Fruit fly (Drosophila melanogaster) whole organism, adult: ENCODE data around the gene CG12535.

Source experiments
- CG14711 ChIP-seq: fragments of 200-800 bp; sonication (Bioruptor generic); optimal IDR thresholded peaks from 2 replicates; lab custom pipeline; 2018; ENCODE audit warnings: missing biosample characterization, mild to moderate bottlenecking, missing genetic modification characterization, moderate library complexity
- CG5204 ChIP-seq: fragments of 200-800 bp; sonication (Bioruptor generic); optimal IDR thresholded peaks from 2 replicates; lab custom pipeline; 2016; ENCODE audit warnings: missing biosample characterization, missing genetic modification characterization
- CG7045 ChIP-seq: fragments of 200-800 bp; sonication (Bioruptor generic); optimal IDR thresholded peaks from 2 replicates; lab custom pipeline; 2017; ENCODE audit warnings: missing biosample characterization, mild to moderate bottlenecking, missing genetic modification characterization
- Crg-1 ChIP-seq: fragments of 200-800 bp; sonication (Bioruptor generic); optimal IDR thresholded peaks from 2 replicates; lab custom pipeline; 2016; ENCODE audit warnings: missing biosample characterization, missing genetic modification characterization
- Mnt ChIP-seq: fragments of 200-800 bp; sonication (Bioruptor generic); optimal IDR thresholded peaks from 2 replicates; lab custom pipeline; 2016; ENCODE audit warnings: missing biosample characterization, mild to moderate bottlenecking, missing genetic modification characterization
- cic ChIP-seq: fragments of 200-800 bp; sonication (Bioruptor generic); optimal IDR thresholded peaks from 2 replicates; lab custom pipeline; 2017; ENCODE audit warnings: missing biosample characterization, mild to moderate bottlenecking, missing genetic modification characterization, moderate library complexity
- cnc ChIP-seq, 2 experiments: fragments of >200 bp; optimal IDR thresholded peaks; 2 replicates each; lab custom pipeline; 2017
- kay ChIP-seq: fragments of 200-800 bp; sonication (Bioruptor generic); peaks from one replicate; lab custom pipeline; 2016; ENCODE audit warnings: missing biosample characterization, missing genetic modification characterization, borderline replicate concordance
- ovo ChIP-seq: fragments of 200-800 bp; sonication (Bioruptor generic); optimal IDR thresholded peaks from 2 replicates; lab custom pipeline; 2016; ENCODE audit warnings: missing biosample characterization, missing genetic modification characterization
- tj ChIP-seq: fragments of 200-800 bp; sonication (Bioruptor generic); optimal IDR thresholded peaks from 3 replicates; lab custom pipeline; 2017; ENCODE audit warnings: missing biosample characterization, mild to moderate bottlenecking, missing genetic modification characterization, moderate library complexity
- toe ChIP-seq: fragments of 200-800 bp; sonication (Bioruptor generic); optimal IDR thresholded peaks from 2 replicates; lab custom pipeline; 2016; ENCODE audit warnings: missing biosample characterization, missing genetic modification characterization

DNA sequence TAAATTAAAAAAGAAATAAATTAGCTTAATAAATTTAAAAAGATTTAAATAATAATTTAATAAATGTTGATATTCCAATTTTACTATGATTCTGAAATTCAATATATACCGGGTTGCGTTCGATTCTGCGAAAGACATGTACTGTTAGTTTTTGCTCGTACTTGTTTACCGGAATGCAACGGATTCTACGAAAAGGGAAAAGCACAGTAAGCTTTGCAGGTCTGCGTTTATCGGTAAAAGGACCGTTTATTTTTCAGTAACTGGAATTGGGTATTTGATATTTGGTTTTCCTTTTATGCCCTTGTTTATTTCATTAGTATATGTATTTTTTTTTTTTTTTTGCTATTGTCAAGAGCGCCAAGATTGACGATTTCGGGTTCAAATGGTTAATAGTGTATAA is 74.5 kb downstream of the CG12535 start:
- no peak for TF ChIP-seq kay (GFP tag; lab: Kevin White, UChicago)
- no peak for TF ChIP-seq toe (GFP tag; lab: Kevin White, UChicago)
- TF ChIP-seq cic (GFP tag; lab: Kevin White, UChicago): no peak
- TF ChIP-seq cnc (optimal IDR thresholded peaks at IDR 0.05; lab: Kevin White, UChicago): no peak
- no peak for TF ChIP-seq CG5204 (GFP tag; lab: Kevin White, UChicago)
- TF ChIP-seq tj: no peak
- TF ChIP-seq Mnt (GFP tag; lab: Kevin White, UChicago): no peak
- peak; percentile 91 for TF ChIP-seq ovo (GFP tag; lab: Kevin White, UChicago)
- no peak for TF ChIP-seq CG7045 (GFP tag; lab: Kevin White, UChicago)
- no peak for TF ChIP-seq CG14711 (tag; lab: Kevin White, UChicago)
- TF ChIP-seq Crg-1 (GFP tag; lab: Kevin White, UChicago): no peak
